Fruit fly (Drosophila melanogaster) whole organism, embryonic: Measurements from ENCODE around the gene AP-1mu.

Source experiments
- ATbp ChIP-seq: fragments of 200-800 bp; sonication (Bioruptor generic); optimal IDR thresholded peaks from 2 replicates; lab custom pipeline; 2017; ENCODE audit warnings: missing biosample characterization, mild to moderate bottlenecking, missing genetic modification characterization, missing genetic modification reagents
- CG10543 ChIP-seq: fragments of 200-800 bp; sonication (Bioruptor generic); optimal IDR thresholded peaks from 3 replicates; lab custom pipeline; 2017; ENCODE audit warnings: missing biosample characterization, mild to moderate bottlenecking, missing genetic modification characterization, moderate library complexity
- CG11504 ChIP-seq: fragments of 200-800 bp; sonication (Bioruptor generic); optimal IDR thresholded peaks from 3 replicates; lab custom pipeline; 2019; ENCODE audit warnings: missing biosample characterization, mild to moderate bottlenecking, missing genetic modification characterization, moderate library complexity
- CG11696 ChIP-seq: fragments of 200-800 bp; sonication (Bioruptor generic); IDR thresholded peaks from 2 replicates; pipeline ENCODE4 v1.3.6; 2022; ENCODE audit warnings: missing biosample characterization, missing genetic modification characterization
- CG12942 ChIP-seq: fragments of 200-800 bp; sonication (Bioruptor generic); optimal IDR thresholded peaks from 3 replicates; lab custom pipeline; 2016; ENCODE audit warnings: missing biosample characterization, missing genetic modification characterization
- CG1602 ChIP-seq: fragments of 200-800 bp; sonication (Bioruptor generic); optimal IDR thresholded peaks from 3 replicates; lab custom pipeline; 2016; ENCODE audit warnings: missing biosample characterization, missing genetic modification characterization
- CG16813 ChIP-seq: fragments of 200-800 bp; sonication (Bioruptor generic); IDR thresholded peaks from 3 replicates; pipeline ENCODE4 v1.3.6; 2022; ENCODE audit warnings: missing biosample characterization, missing genetic modification characterization; ENCODE audit not compliant: partially characterized antibody
- CG17186 ChIP-seq: fragments of 200-800 bp; sonication (Bioruptor generic); optimal IDR thresholded peaks from 3 replicates; lab custom pipeline; 2017; ENCODE audit warnings: missing biosample characterization, missing genetic modification reagents, missing genetic modification characterization
- CG2678 ChIP-seq: fragments of 200-800 bp; sonication (Bioruptor generic); optimal IDR thresholded peaks from 3 replicates; lab custom pipeline; 2019; ENCODE audit warnings: missing biosample characterization, mild to moderate bottlenecking, missing genetic modification characterization, moderate library complexity
- CG3163 ChIP-seq: fragments of 200-800 bp; sonication (Bioruptor generic); optimal IDR thresholded peaks from 3 replicates; lab custom pipeline; 2016; ENCODE audit warnings: missing biosample characterization, missing genetic modification characterization
- CG4360 ChIP-seq: fragments of 200-800 bp; sonication (Bioruptor generic); IDR thresholded peaks from 2 replicates; pipeline ENCODE4 v1.3.6; 2022; ENCODE audit warnings: missing biosample characterization, missing genetic modification characterization
- CG4424 ChIP-seq: fragments of 200-800 bp; sonication (Bioruptor generic); optimal IDR thresholded peaks from 3 replicates; lab custom pipeline; 2016; ENCODE audit warnings: missing biosample characterization, missing genetic modification characterization
- CG6254 ChIP-seq: fragments of 200-800 bp; sonication (Bioruptor generic); optimal IDR thresholded peaks from 3 replicates; lab custom pipeline; 2017; ENCODE audit warnings: mild to moderate bottlenecking, missing biosample characterization, missing genetic modification reagents, missing genetic modification characterization
- CG8089 ChIP-seq: fragments of 200-800 bp; sonication (Bioruptor generic); optimal IDR thresholded peaks from 3 replicates; lab custom pipeline; 2016; ENCODE audit warnings: missing biosample characterization, missing genetic modification characterization
- CG8359 ChIP-seq: fragments of 200-800 bp; sonication (Bioruptor generic); optimal IDR thresholded peaks from 2 replicates; lab custom pipeline; 2017; ENCODE audit warnings: missing biosample characterization, mild to moderate bottlenecking, missing genetic modification characterization, borderline replicate concordance
- CG9437 ChIP-seq: fragments of 200-800 bp; sonication (Bioruptor generic); optimal IDR thresholded peaks from 2 replicates; lab custom pipeline; 2018; ENCODE audit warnings: missing biosample characterization, mild to moderate bottlenecking, missing genetic modification characterization
- CG9932 ChIP-seq: fragments of 200-800 bp; sonication (Bioruptor generic); IDR thresholded peaks from 2 replicates; pipeline ENCODE4 v1.3.6; 2022; ENCODE audit warnings: missing biosample characterization, missing genetic modification characterization
- Dll ChIP-seq: fragments of 200-800 bp; sonication (Bioruptor generic); IDR thresholded peaks from 4 replicates; pipeline ENCODE4 v1.3.6; 2022; ENCODE audit warnings: missing biosample characterization, missing genetic modification characterization; ENCODE audit not compliant: partially characterized antibody
- GATAe ChIP-seq: fragments of 200-800 bp; sonication (Bioruptor generic); conservative IDR thresholded peaks from 2 replicates; pipeline ENCODE4 v1.3.6; 2022; ENCODE audit warnings: missing biosample characterization, missing genetic modification characterization
- H2.0 ChIP-seq: fragments of 200-800 bp; sonication (Bioruptor generic); IDR thresholded peaks from 2 replicates; pipeline ENCODE4 v1.3.6; 2022; ENCODE audit warnings: missing biosample characterization, missing genetic modification characterization
- HHEX ChIP-seq: fragments of 200-800 bp; sonication (Bioruptor generic); optimal IDR thresholded peaks from 3 replicates; lab custom pipeline; 2017; ENCODE audit warnings: missing biosample characterization, mild to moderate bottlenecking, missing genetic modification characterization, missing genetic modification reagents
- HLH3B ChIP-seq: fragments of 200-800 bp; sonication (Bioruptor generic); IDR thresholded peaks from 2 replicates; pipeline ENCODE4 v1.3.6; 2022; ENCODE audit warnings: missing biosample characterization, missing genetic modification characterization
- HLH4C ChIP-seq: fragments of 200-800 bp; sonication (Bioruptor generic); IDR thresholded peaks from 3 replicates; pipeline ENCODE4 v1.3.6; 2022; ENCODE audit warnings: missing biosample characterization, missing genetic modification characterization; ENCODE audit not compliant: partially characterized antibody
- Jarid2 ChIP-seq: fragments of 200-800 bp; sonication (Bioruptor generic); optimal IDR thresholded peaks from 3 replicates; lab custom pipeline; 2017; ENCODE audit warnings: mild to moderate bottlenecking, missing biosample characterization, missing genetic modification reagents, missing genetic modification characterization
- Med ChIP-seq: fragments of 200-800 bp; sonication (Bioruptor generic); peaks from one replicate; lab custom pipeline; 2016; ENCODE audit warnings: missing biosample characterization, missing genetic modification characterization, mild to moderate bottlenecking, inconsistent platforms, moderate library complexity
- NFAT ChIP-seq: fragments of 200-800 bp; sonication (Bioruptor generic); IDR thresholded peaks from 2 replicates; pipeline ENCODE4 v1.3.6; 2022; ENCODE audit warnings: missing biosample characterization, missing genetic modification characterization
- Spps ChIP-seq: fragments of 200-800 bp; sonication (Bioruptor generic); optimal IDR thresholded peaks from 2 replicates; lab custom pipeline; 2018; ENCODE audit warnings: missing biosample characterization, mild to moderate bottlenecking, missing genetic modification characterization
- Sry-β ChIP-seq: fragments of 200-800 bp; sonication (Bioruptor generic); optimal IDR thresholded peaks from 2 replicates; lab custom pipeline; 2018; ENCODE audit warnings: missing biosample characterization, mild to moderate bottlenecking, missing genetic modification characterization, moderate library complexity
- Tbp ChIP-seq: fragments of >200 bp; optimal IDR thresholded peaks from 2 replicates; lab custom pipeline; 2018; ENCODE audit warnings: missing biosample characterization, missing genetic modification characterization
- cad ChIP-seq: fragments of >200 bp; optimal IDR thresholded peaks from 2 replicates; lab custom pipeline; 2017; ENCODE audit warnings: missing biosample characterization, missing genetic modification characterization
- chif ChIP-seq, 2 experiments: fragments of 200-800 bp; sonication (Bioruptor generic); optimal IDR thresholded peaks; 3 replicates each; lab custom pipeline; 2016; ENCODE audit warnings: missing biosample characterization in 2 of 2, missing genetic modification characterization in 2 of 2
- cwo ChIP-seq: fragments of 200-800 bp; sonication (Bioruptor generic); optimal IDR thresholded peaks from 3 replicates; lab custom pipeline; 2017; ENCODE audit warnings: missing biosample characterization, missing genetic modification characterization, mild to moderate bottlenecking, moderate library complexity, missing genetic modification reagents
- dmrt99B ChIP-seq: fragments of 200-800 bp; sonication (Bioruptor generic); optimal IDR thresholded peaks from 2 replicates; lab custom pipeline; 2018; ENCODE audit warnings: missing biosample characterization, mild to moderate bottlenecking, missing genetic modification characterization, moderate library complexity
- grau ChIP-seq: fragments of 200-800 bp; optimal IDR thresholded peaks from 3 replicates; lab custom pipeline; 2019; ENCODE audit warnings: missing biosample characterization, mild to moderate bottlenecking, missing genetic modification characterization, moderate library complexity
- grn ChIP-seq: fragments of 200-800 bp; sonication (Bioruptor generic); optimal IDR thresholded peaks from 3 replicates; lab custom pipeline; 2017; ENCODE audit warnings: missing biosample characterization, missing genetic modification characterization
- inv ChIP-seq: fragments of 200-800 bp; sonication (Bioruptor generic); IDR thresholded peaks from 2 replicates; pipeline ENCODE4 v1.3.6; 2022; ENCODE audit warnings: missing biosample characterization, missing genetic modification characterization; ENCODE audit not compliant: partially characterized antibody
- ken ChIP-seq: fragments of 200-800 bp; sonication (Bioruptor generic); IDR thresholded peaks from 3 replicates; pipeline ENCODE4 v1.3.6; 2022; ENCODE audit warnings: missing biosample characterization, missing genetic modification characterization
- knrl ChIP-seq: fragments of 200-800 bp; sonication (Bioruptor generic); IDR thresholded peaks from 3 replicates; pipeline ENCODE4 v1.3.6; 2022; ENCODE audit warnings: missing biosample characterization, missing genetic modification characterization; ENCODE audit not compliant: partially characterized antibody
- lmd ChIP-seq: fragments of 200-800 bp; sonication (Bioruptor generic); IDR thresholded peaks from 2 replicates; pipeline ENCODE4 v1.3.6; 2022; ENCODE audit warnings: missing biosample characterization, missing genetic modification characterization
- lov ChIP-seq, 2 experiments: fragments of 200-800 bp in 1 of 2; fragments of >200 bp in 1 of 2; sonication (Bioruptor generic) in 1 of 2; IDR thresholded peaks in 1 of 2; optimal IDR thresholded peaks in 1 of 2; 2 replicates in 1 of 2; 3 replicates in 1 of 2; pipeline versions ENCODE4 v1.3.6 to Lab custom; 2017 to 2022; ENCODE audit warnings: missing biosample characterization in 1 of 2, missing genetic modification characterization in 1 of 2
- mld ChIP-seq: fragments of 200-800 bp; sonication (Bioruptor generic); IDR thresholded peaks from 3 replicates; pipeline ENCODE4 v1.3.6; 2022; ENCODE audit warnings: missing biosample characterization, missing genetic modification characterization; ENCODE audit not compliant: partially characterized antibody
- nerfin-2 ChIP-seq: fragments of 200-800 bp; sonication (Bioruptor generic); IDR thresholded peaks from 2 replicates; pipeline ENCODE4 v1.3.6; 2022; ENCODE audit warnings: missing biosample characterization, missing genetic modification characterization; ENCODE audit not compliant: partially characterized antibody
- otp ChIP-seq: fragments of 200-800 bp; sonication (Bioruptor generic); IDR thresholded peaks from 3 replicates; pipeline ENCODE4, ENCODE4 v1.3.6; 2022; ENCODE audit warnings: missing biosample characterization, missing genetic modification characterization
- p53 ChIP-seq: fragments of 200-800 bp; sonication (Bioruptor generic); optimal IDR thresholded peaks from 2 replicates; lab custom pipeline; 2016; ENCODE audit warnings: missing biosample characterization, missing genetic modification characterization
- sens ChIP-seq: fragments of 200-800 bp; sonication (Bioruptor generic); peaks from one replicate; lab custom pipeline; 2016; ENCODE audit warnings: missing biosample characterization, missing genetic modification characterization
- sens-2 ChIP-seq: fragments of 200-800 bp; sonication (Bioruptor generic); IDR thresholded peaks from 2 replicates; pipeline ENCODE4 v1.3.6; 2022; ENCODE audit warnings: missing biosample characterization, missing genetic modification characterization
- shn ChIP-seq: fragments of 200-800 bp; sonication (Bioruptor generic); optimal IDR thresholded peaks from 3 replicates; lab custom pipeline; 2016; ENCODE audit warnings: missing biosample characterization, missing genetic modification characterization
- trh ChIP-seq: fragments of 200-800 bp; sonication (Bioruptor generic); optimal IDR thresholded peaks from 2 replicates; lab custom pipeline; 2016; ENCODE audit warnings: missing biosample characterization, missing genetic modification characterization
- zen2 ChIP-seq: fragments of 200-800 bp; sonication (Bioruptor generic); IDR thresholded peaks from 3 replicates; pipeline ENCODE4 v1.3.6; 2022; ENCODE audit warnings: missing biosample characterization, missing genetic modification characterization; ENCODE audit not compliant: partially characterized antibody
- zfh1 ChIP-seq: fragments of 200-800 bp; sonication (Bioruptor generic); IDR thresholded peaks from 3 replicates; pipeline ENCODE4 v1.3.6; 2022; ENCODE audit warnings: missing biosample characterization, missing genetic modification characterization

AP-1mu gene

dm6 chr3R:9605084-9605483 is 45.8 kb upstream of the AP-1mu start (continued):
- peak; percentile 13 for TF ChIP-seq dmrt99B
- no peak for TF ChIP-seq inv (GFP tag; lab: Robert Waterston, UW)
- TF ChIP-seq NFAT (GFP tag; lab: Robert Waterston, UW): no peak
- no peak for TF ChIP-seq cad
- TF ChIP-seq sens-2 (GFP tag; lab: Robert Waterston, UW): no peak
- no peak for TF ChIP-seq nerfin-2 (GFP tag; lab: Robert Waterston, UW)
- TF ChIP-seq CG11696 (GFP tag; lab: Robert Waterston, UW): no peak
- no peak for TF ChIP-seq HLH3B (GFP tag; lab: Robert Waterston, UW)
- TF ChIP-seq zfh1 (GFP tag; lab: Robert Waterston, UW): peak; percentile 68; the same call in 1 of the 3 replicates
- TF ChIP-seq Sry-β: no peak
- peak; percentile 67 for TF ChIP-seq CG4424 (GFP tag; lab: Kevin White, UChicago)
- TF ChIP-seq lmd: no peak
- no peak for TF ChIP-seq GATAe (GFP tag; lab: Robert Waterston, UW)
- TF ChIP-seq CG17186 (GFP tag; lab: Kevin White, UChicago): no peak
- TF ChIP-seq sens: peak; percentile 93
- no peak for TF ChIP-seq cwo (GFP tag; lab: Kevin White, UChicago)
- peak; percentile 75 for TF ChIP-seq Med
- no peak for TF ChIP-seq CG3163
- TF ChIP-seq CG2678: peak; percentile 23
- no peak for TF ChIP-seq H2.0 (GFP tag; lab: Robert Waterston, UW)
- TF ChIP-seq shn (GFP tag; lab: Kevin White, UChicago): no peak
- no peak for TF ChIP-seq grn (GFP tag; lab: Kevin White, UChicago)
- TF ChIP-seq CG16813 (GFP tag; lab: Robert Waterston, UW): no peak
- TF ChIP-seq mld: no peak
- peak; percentile 55 for TF ChIP-seq Spps
- TF ChIP-seq trh: no peak
- TF ChIP-seq HHEX (GFP tag; lab: Kevin White, UChicago): no peak
- TF ChIP-seq otp (GFP tag; lab: Robert Waterston, UW): peak; percentile 54; the same call in 1 of the 3 replicates
- TF ChIP-seq chif (GFP tag; optimal IDR thresholded peaks at IDR 0.05; lab: Kevin White, UChicago): peak; percentile 55 to 69
- TF ChIP-seq zen2 (GFP tag; lab: Robert Waterston, UW): no peak
- TF ChIP-seq p53 (GFP tag; lab: Kevin White, UChicago): no peak
- TF ChIP-seq HLH4C (GFP tag; lab: Robert Waterston, UW): no peak
- no peak for TF ChIP-seq Tbp (GFP tag; lab: Kevin White, UChicago)
- TF ChIP-seq CG6254 (GFP tag; lab: Kevin White, UChicago): peak; percentile 54
- TF ChIP-seq CG8359 (GFP tag; lab: Kevin White, UChicago): peak; percentile 42
- no peak for TF ChIP-seq Dll (GFP tag; lab: Robert Waterston, UW)
- TF ChIP-seq ken (GFP tag; lab: Robert Waterston, UW): no peak
- TF ChIP-seq ATbp: no peak
- TF ChIP-seq CG1602 (GFP tag; lab: Kevin White, UChicago): no peak
- peak; percentile 14 for TF ChIP-seq CG8089 (GFP tag; lab: Kevin White, UChicago)
- no peak for TF ChIP-seq CG9437 (GFP tag; lab: Kevin White, UChicago)
- TF ChIP-seq CG9932 (GFP tag; lab: Robert Waterston, UW): no peak
- TF ChIP-seq lov (optimal IDR thresholded peaks at IDR 0.05; lab: Kevin White, UChicago): no peak
- peak; percentile 77; the same call in 2 of the 3 replicates for TF ChIP-seq lov (GFP tag; IDR thresholded peaks at IDR 0.05; lab: Robert Waterston, UW)
- TF ChIP-seq Jarid2 (GFP tag; lab: Kevin White, UChicago): no peak
- peak; percentile 29 for TF ChIP-seq CG11504
- no peak for TF ChIP-seq CG4360 (GFP tag; lab: Robert Waterston, UW)
- TF ChIP-seq CG10543 (GFP tag; lab: Kevin White, UChicago): no peak
- no peak for TF ChIP-seq CG12942 (GFP tag; lab: Kevin White, UChicago)
- TF ChIP-seq grau: peak; percentile 28
- TF ChIP-seq knrl: no peak
